Fruit fly (Drosophila melanogaster) whole organism, embryonic: ENCODE measurements around the gene CG13482.

Experiments
- Asciz ChIP-seq: fragments of 200-800 bp; sonication (Bioruptor generic); optimal IDR thresholded peaks from 2 replicates; lab custom pipeline; 2017; ENCODE audit warnings: missing biosample characterization, mild to moderate bottlenecking, missing genetic modification characterization, missing genetic modification reagents
- CG10267 ChIP-seq: fragments of 200-800 bp; sonication (Bioruptor generic); optimal IDR thresholded peaks from 2 replicates; lab custom pipeline; 2018; ENCODE audit warnings: missing biosample characterization, mild to moderate bottlenecking, missing genetic modification characterization, moderate library complexity
- CG11085 ChIP-seq: fragments of 200-800 bp; sonication (Bioruptor generic); IDR thresholded peaks from 2 replicates; pipeline ENCODE4 v1.3.6; 2022; ENCODE audit warnings: missing biosample characterization, missing genetic modification characterization
- CG12071 ChIP-seq: fragments of 200-800 bp; sonication (Bioruptor generic); optimal IDR thresholded peaks from 3 replicates; lab custom pipeline; 2018; ENCODE audit warnings: missing biosample characterization, mild to moderate bottlenecking, missing genetic modification characterization
- CG12299 ChIP-seq: fragments of 200-800 bp; sonication (Bioruptor generic); optimal IDR thresholded peaks from 2 replicates; lab custom pipeline; 2018; ENCODE audit warnings: missing biosample characterization, mild to moderate bottlenecking, missing genetic modification characterization
- CG13775 ChIP-seq: fragments of 200-800 bp; sonication (Bioruptor generic); optimal IDR thresholded peaks from 3 replicates; lab custom pipeline; 2017; ENCODE audit warnings: missing biosample characterization, mild to moderate bottlenecking, missing genetic modification characterization
- CG13894 ChIP-seq: fragments of 200-800 bp; sonication (Bioruptor generic); optimal IDR thresholded peaks from 3 replicates; lab custom pipeline; 2018; ENCODE audit warnings: missing biosample characterization, mild to moderate bottlenecking, missing genetic modification characterization, moderate library complexity
- CG17361 ChIP-seq: fragments of 200-800 bp; sonication (Bioruptor generic); IDR thresholded peaks from 3 replicates; pipeline ENCODE4 v1.3.6; 2022; ENCODE audit warnings: missing biosample characterization, missing genetic modification characterization
- CG17385 ChIP-seq: fragments of 200-800 bp; sonication (Bioruptor generic); optimal IDR thresholded peaks from 3 replicates; lab custom pipeline; 2018; ENCODE audit warnings: missing biosample characterization, mild to moderate bottlenecking, missing genetic modification characterization
- CG17829 ChIP-seq: fragments of 200-800 bp; optimal IDR thresholded peaks from 2 replicates; lab custom pipeline; 2019; ENCODE audit warnings: missing biosample characterization, mild to moderate bottlenecking, missing genetic modification characterization, moderate library complexity
- CG17912 ChIP-seq: fragments of 200-800 bp; sonication (Bioruptor generic); optimal IDR thresholded peaks from 2 replicates; lab custom pipeline; 2018; ENCODE audit warnings: missing biosample characterization, mild to moderate bottlenecking, missing genetic modification characterization
- CG1832 ChIP-seq: fragments of 200-800 bp; sonication (Bioruptor generic); optimal IDR thresholded peaks from 2 replicates; lab custom pipeline; 2017; ENCODE audit warnings: missing biosample characterization, mild to moderate bottlenecking, missing genetic modification characterization, inconsistent platforms
- CG3163 ChIP-seq: fragments of 200-800 bp; sonication (Bioruptor generic); optimal IDR thresholded peaks from 3 replicates; lab custom pipeline; 2016; ENCODE audit warnings: missing biosample characterization, missing genetic modification characterization
- CG4360 ChIP-seq: fragments of 200-800 bp; sonication (Bioruptor generic); IDR thresholded peaks from 2 replicates; pipeline ENCODE4 v1.3.6; 2022; ENCODE audit warnings: missing biosample characterization, missing genetic modification characterization
- CG4707 ChIP-seq: fragments of 200-800 bp; sonication (Bioruptor generic); optimal IDR thresholded peaks from 2 replicates; lab custom pipeline; 2018; ENCODE audit warnings: missing biosample characterization, mild to moderate bottlenecking, missing genetic modification characterization, moderate library complexity
- CG6765 ChIP-seq: fragments of 200-800 bp; sonication (Bioruptor generic); optimal IDR thresholded peaks from 3 replicates; lab custom pipeline; 2017; ENCODE audit warnings: missing biosample characterization, mild to moderate bottlenecking, missing genetic modification characterization
- CG7372 ChIP-seq: fragments of 200-800 bp; sonication (Bioruptor generic); IDR thresholded peaks from 2 replicates; pipeline ENCODE4 v1.3.6; 2022; ENCODE audit warnings: missing biosample characterization, missing genetic modification characterization
- CG7556 ChIP-seq: fragments of 200-800 bp; sonication (Bioruptor generic); optimal IDR thresholded peaks from 2 replicates; lab custom pipeline; 2017; ENCODE audit warnings: missing biosample characterization, mild to moderate bottlenecking, missing genetic modification characterization
- CG9215 ChIP-seq: fragments of 200-800 bp; sonication (Bioruptor generic); IDR thresholded peaks from 2 replicates; pipeline ENCODE4 v1.3.6; 2022; ENCODE audit warnings: missing biosample characterization, missing genetic modification characterization
- Dad ChIP-seq: fragments of 200-800 bp; sonication (Bioruptor generic); optimal IDR thresholded peaks from 3 replicates; lab custom pipeline; 2016; ENCODE audit warnings: missing biosample characterization, missing genetic modification characterization
- Hr39 ChIP-seq: fragments of >200 bp; optimal IDR thresholded peaks from 2 replicates; lab custom pipeline; 2017
- Hr51 ChIP-seq, 2 experiments: fragments of 200-800 bp; sonication (Bioruptor generic); optimal IDR thresholded peaks; 2 replicates in 1 of 2; 3 replicates in 1 of 2; lab custom pipeline; 2016 to 2018; ENCODE audit warnings: missing biosample characterization in 2 of 2, missing genetic modification characterization in 2 of 2, mild to moderate bottlenecking in 1 of 2, moderate library complexity in 1 of 2
- Med ChIP-seq: fragments of 200-800 bp; sonication (Bioruptor generic); peaks from one replicate; lab custom pipeline; 2016; ENCODE audit warnings: missing biosample characterization, missing genetic modification characterization, mild to moderate bottlenecking, inconsistent platforms, moderate library complexity
- Oli ChIP-seq: fragments of 200-800 bp; sonication (Bioruptor generic); optimal IDR thresholded peaks from 2 replicates; lab custom pipeline; 2018; ENCODE audit warnings: missing biosample characterization, mild to moderate bottlenecking, missing genetic modification characterization, moderate library complexity
- Poxn ChIP-seq: fragments of 200-800 bp; sonication (Bioruptor generic); IDR thresholded peaks from 2 replicates; pipeline ENCODE4 v1.3.6; 2022; ENCODE audit warnings: missing biosample characterization, missing genetic modification characterization
- Sox102F ChIP-seq: fragments of 200-800 bp; sonication (Bioruptor generic); optimal IDR thresholded peaks from 2 replicates; lab custom pipeline; 2018; ENCODE audit warnings: missing biosample characterization, mild to moderate bottlenecking, missing genetic modification characterization, moderate library complexity
- Ssrp ChIP-seq: fragments of 200-800 bp; sonication (Bioruptor generic); optimal IDR thresholded peaks from 2 replicates; lab custom pipeline; 2018; ENCODE audit warnings: missing biosample characterization, mild to moderate bottlenecking, missing genetic modification characterization, moderate library complexity
- Trl ChIP-seq, 3 experiments: fragments of >200 bp in 2 of 3; fragments of 200-800 bp in 1 of 3; sonication (Bioruptor generic) in 1 of 3; optimal IDR thresholded peaks; 2 replicates in 1 of 3; 3 replicates in 2 of 3; lab custom pipeline; 2016 to 2017; ENCODE audit warnings: missing biosample characterization in 1 of 3, missing genetic modification characterization in 1 of 3
- YL-1 ChIP-seq: fragments of 200-800 bp; sonication (Bioruptor generic); optimal IDR thresholded peaks from 3 replicates; lab custom pipeline; 2017; ENCODE audit warnings: missing biosample characterization, mild to moderate bottlenecking, missing genetic modification characterization
- ap ChIP-seq: fragments of 200-800 bp; sonication (Bioruptor generic); IDR thresholded peaks from 2 replicates; pipeline ENCODE4 v1.3.6; 2022; ENCODE audit warnings: missing biosample characterization, missing genetic modification characterization
- bab2 ChIP-seq: fragments of 200-800 bp; sonication (Bioruptor generic); optimal IDR thresholded peaks from 2 replicates; lab custom pipeline; 2016; ENCODE audit warnings: missing biosample characterization, missing genetic modification characterization
- crol ChIP-seq: fragments of 200-800 bp; sonication (Bioruptor generic); IDR thresholded peaks from 2 replicates; pipeline ENCODE4 v1.3.6; 2022; ENCODE audit warnings: missing biosample characterization, missing genetic modification characterization
- crp ChIP-seq, 2 experiments: fragments of 200-800 bp; sonication (Bioruptor generic); optimal IDR thresholded peaks; 2 replicates in 1 of 2; 3 replicates in 1 of 2; lab custom pipeline; 2017; ENCODE audit warnings: missing biosample characterization in 2 of 2, missing genetic modification characterization in 2 of 2, mild to moderate bottlenecking in 1 of 2, moderate library complexity in 1 of 2
- dati ChIP-seq: fragments of 200-800 bp; sonication (Bioruptor generic); IDR thresholded peaks from 2 replicates; pipeline ENCODE4 v1.3.6; 2022; ENCODE audit warnings: missing biosample characterization, missing genetic modification characterization
- dmrt99B ChIP-seq: fragments of 200-800 bp; sonication (Bioruptor generic); optimal IDR thresholded peaks from 2 replicates; lab custom pipeline; 2018; ENCODE audit warnings: missing biosample characterization, mild to moderate bottlenecking, missing genetic modification characterization, moderate library complexity
- ems ChIP-seq: fragments of 200-800 bp; sonication (Bioruptor generic); optimal IDR thresholded peaks from 3 replicates; lab custom pipeline; 2016; ENCODE audit warnings: missing biosample characterization, missing genetic modification characterization
- exex ChIP-seq: fragments of 200-800 bp; sonication (Bioruptor generic); optimal IDR thresholded peaks from 4 replicates; lab custom pipeline; 2018; ENCODE audit warnings: missing biosample characterization, mild to moderate bottlenecking, missing genetic modification characterization, moderate library complexity
- gem ChIP-seq: fragments of 200-800 bp; sonication (Bioruptor generic); optimal IDR thresholded peaks from 2 replicates; lab custom pipeline; 2019; ENCODE audit warnings: missing biosample characterization, mild to moderate bottlenecking, missing genetic modification characterization, moderate library complexity
- hb ChIP-seq: fragments of 200-800 bp; sonication (Bioruptor generic); IDR thresholded peaks from 3 replicates; pipeline ENCODE4 v1.3.6; 2022; ENCODE audit warnings: missing biosample characterization, missing genetic modification characterization; ENCODE audit not compliant: partially characterized antibody
- lilli ChIP-seq: fragments of 200-800 bp; sonication (Bioruptor generic); optimal IDR thresholded peaks from 3 replicates; lab custom pipeline; 2016; ENCODE audit warnings: missing biosample characterization, missing genetic modification characterization
- nmo ChIP-seq: fragments of 200-800 bp; sonication (Bioruptor generic); optimal IDR thresholded peaks from 2 replicates; lab custom pipeline; 2018; ENCODE audit warnings: missing biosample characterization, mild to moderate bottlenecking, missing genetic modification characterization, moderate library complexity
- phol ChIP-seq: fragments of 200-800 bp; sonication (Bioruptor generic); optimal IDR thresholded peaks from 3 replicates; lab custom pipeline; 2018; ENCODE audit warnings: missing biosample characterization, mild to moderate bottlenecking, missing genetic modification characterization, moderate library complexity
- pros ChIP-seq: fragments of 200-800 bp; sonication (Bioruptor generic); optimal IDR thresholded peaks from 3 replicates; lab custom pipeline; 2019; ENCODE audit warnings: missing biosample characterization, mild to moderate bottlenecking, missing genetic modification characterization, moderate library complexity
- row ChIP-seq: fragments of 200-800 bp; sonication (Bioruptor generic); IDR thresholded peaks from 3 replicates; pipeline ENCODE4 v1.3.6; 2022; ENCODE audit warnings: missing biosample characterization, missing genetic modification characterization
- scrt ChIP-seq: fragments of 200-800 bp; sonication (Bioruptor generic); optimal IDR thresholded peaks from 2 replicates; lab custom pipeline; 2018; ENCODE audit warnings: missing biosample characterization, mild to moderate bottlenecking, missing genetic modification characterization, moderate library complexity
- sens ChIP-seq: fragments of 200-800 bp; sonication (Bioruptor generic); peaks from one replicate; lab custom pipeline; 2016; ENCODE audit warnings: missing biosample characterization, missing genetic modification characterization

Gene CG13482

dm6 chr3L:14298044-14298443, 31.1 kb upstream of the CG13482 start (continued):
- TF ChIP-seq exex (tag; lab: Kevin White, UChicago) = no peak
- no peak for TF ChIP-seq Poxn (GFP tag; lab: Robert Waterston, UW)
- 0 out of 3 replicates have a peak, but pooled peaks have one; percentile 14 for TF ChIP-seq hb (GFP tag; lab: Robert Waterston, UW)
- TF ChIP-seq CG17829 (tag; lab: Kevin White, UChicago) = no peak
- TF ChIP-seq CG17385 (GFP tag; lab: Kevin White, UChicago) = no peak
- no peak for TF ChIP-seq Hr39 (lab: Kevin White, UChicago)
- TF ChIP-seq Trl (optimal IDR thresholded peaks at IDR 0.05; lab: Kevin White, UChicago) = peak in 1 of 2 experiments; percentile 7
- TF ChIP-seq Trl (GFP tag; optimal IDR thresholded peaks at IDR 0.05; lab: Kevin White, UChicago) = no peak
- 0 out of 2 replicates have a peak, but pooled peaks have one; percentile 6 for TF ChIP-seq crol (GFP tag; lab: Robert Waterston, UW)
- TF ChIP-seq CG17912 = no peak
- no peak for TF ChIP-seq Dad (GFP tag; lab: Kevin White, UChicago)
- TF ChIP-seq CG7372 (GFP tag; lab: Robert Waterston, UW) = no peak
- no peak for TF ChIP-seq YL-1 (GFP tag; lab: Kevin White, UChicago)
- peak; percentile 58 for TF ChIP-seq CG1832 (GFP tag; lab: Kevin White, UChicago)
- TF ChIP-seq CG6765 (GFP tag; lab: Kevin White, UChicago) = no peak
- TF ChIP-seq Med (GFP tag; lab: Kevin White, UChicago) = peak; percentile 55
- no peak for TF ChIP-seq phol
- TF ChIP-seq ems (GFP tag; lab: Kevin White, UChicago) = no peak
- no peak for TF ChIP-seq lilli (GFP tag; lab: Kevin White, UChicago)
- no peak for TF ChIP-seq CG13894 (tag; lab: Kevin White, UChicago)

dm6 chr3L:14300696-14301319, 28.3 kb upstream of the CG13482 start:
- peak; percentile 1 for TF ChIP-seq CG10267 (tag; lab: Kevin White, UChicago)
- TF ChIP-seq CG9215 = no peak
- TF ChIP-seq nmo (GFP tag; lab: Kevin White, UChicago) = peak; percentile 2
- 0 out of 3 replicates have a peak, but pooled peaks have one; percentile 40 for TF ChIP-seq CG17361
- TF ChIP-seq dmrt99B (tag; lab: Kevin White, UChicago) = peak; percentile 45
- peak; percentile 3 for TF ChIP-seq Ssrp (tag; lab: Kevin White, UChicago)
- TF ChIP-seq Sox102F (GFP tag; lab: Kevin White, UChicago) = peak; percentile 29
- TF ChIP-seq pros (GFP tag; lab: Kevin White, UChicago) = peak; percentile 86
- TF ChIP-seq Hr51 (GFP tag; optimal IDR thresholded peaks at IDR 0.05; lab: Kevin White, UChicago) = peak in 1 of 2 experiments; percentile 35
- 0 out of 3 replicates have a peak, but pooled peaks have one; percentile 17 for TF ChIP-seq row (GFP tag; lab: Robert Waterston, UW)
- peak; percentile 12 for TF ChIP-seq Asciz (GFP tag; lab: Kevin White, UChicago)
- peak; percentile 79 for TF ChIP-seq sens
- peak; percentile 25; the same call in 1 of the 2 replicates for TF ChIP-seq CG4360 (GFP tag; lab: Robert Waterston, UW)
- TF ChIP-seq ap (GFP tag; lab: Robert Waterston, UW) = no peak
- TF ChIP-seq CG4707 (GFP tag; lab: Kevin White, UChicago) = peak; percentile 57
- no peak for TF ChIP-seq CG12071 (GFP tag; lab: Kevin White, UChicago)
- no peak for TF ChIP-seq bab2 (GFP tag; lab: Kevin White, UChicago)
- TF ChIP-seq CG12299 = no peak
- peak; percentile 16 for TF ChIP-seq CG7556 (GFP tag; lab: Kevin White, UChicago)
- TF ChIP-seq dati (GFP tag; lab: Robert Waterston, UW) = no peak
- TF ChIP-seq crp (GFP tag; optimal IDR thresholded peaks at IDR 0.05; lab: Kevin White, UChicago) = no peak
- TF ChIP-seq CG6765 (GFP tag; lab: Kevin White, UChicago) = no peak
- no peak for TF ChIP-seq ems (GFP tag; lab: Kevin White, UChicago)
- peak; percentile 29 for TF ChIP-seq gem (tag; lab: Kevin White, UChicago)
- TF ChIP-seq Oli (tag; lab: Kevin White, UChicago) = no peak
- peak; percentile 67 for TF ChIP-seq Med (GFP tag; lab: Kevin White, UChicago)
- peak; percentile 9 for TF ChIP-seq CG17829 (tag; lab: Kevin White, UChicago)
- TF ChIP-seq phol = peak; percentile 18
- no peak for TF ChIP-seq scrt
- no peak for TF ChIP-seq CG13775 (GFP tag; lab: Kevin White, UChicago)
- no peak for TF ChIP-seq CG3163
- TF ChIP-seq CG11085 (GFP tag; lab: Robert Waterston, UW) = no peak
- TF ChIP-seq CG17912 = no peak
